Worm (Caenorhabditis elegans) whole organism, mixed stage, embryonic: ENCODE data around the gene srz-78.

Source experiments
- blmp-1 ChIP-seq: fragments of 150-350 bp; optimal IDR thresholded peaks from 2 replicates; lab custom pipeline; 2014; ENCODE audit warnings: missing biosample characterization, missing genetic modification characterization
- ces-1 ChIP-seq: fragments of 150-350 bp; optimal IDR thresholded peaks from 2 replicates; lab custom pipeline; 2014; ENCODE audit warnings: missing biosample characterization, missing genetic modification reagents, missing genetic modification characterization
- cnd-1 ChIP-seq: fragments of 200-800 bp; sonication (Bioruptor generic); optimal IDR thresholded peaks from 2 replicates; lab custom pipeline; 2018; ENCODE audit warnings: mild to moderate bottlenecking, missing genetic modification characterization, missing compliant biosample characterization
- elt-3 ChIP-seq: fragments of 150-350 bp; optimal IDR thresholded peaks from 2 replicates; lab custom pipeline; 2014; ENCODE audit warnings: missing biosample characterization, missing genetic modification characterization
- lin-13 ChIP-seq: fragments of 150-350 bp; optimal IDR thresholded peaks from 2 replicates; lab custom pipeline; 2014; ENCODE audit warnings: missing biosample characterization, missing genetic modification characterization
- mep-1 ChIP-seq: fragments of 150-350 bp; optimal IDR thresholded peaks from 2 replicates; lab custom pipeline; 2017; ENCODE audit warnings: missing biosample characterization, missing genetic modification reagents, missing genetic modification characterization, inconsistent platforms
- nhr-12 ChIP-seq: fragments of 150-350 bp; optimal IDR thresholded peaks from 2 replicates; lab custom pipeline; 2014; ENCODE audit warnings: missing biosample characterization, missing genetic modification characterization
- nhr-237 ChIP-seq: fragments of 150-350 bp; optimal IDR thresholded peaks from 2 replicates; lab custom pipeline; 2014; ENCODE audit warnings: missing biosample characterization, missing genetic modification characterization
- nhr-76 ChIP-seq: sonication (generic microtip); optimal IDR thresholded peaks from 2 replicates; lab custom pipeline; 2017; ENCODE audit warnings: missing biosample characterization, missing genetic modification characterization
- pha-4 ChIP-seq: fragments of 150-350 bp; optimal IDR thresholded peaks from 2 replicates; lab custom pipeline; 2018; ENCODE audit warnings: missing biosample characterization, missing genetic modification reagents, missing genetic modification characterization
- snpc-4 ChIP-seq: fragments of 150-350 bp; optimal IDR thresholded peaks from 2 replicates; lab custom pipeline; 2014; ENCODE audit warnings: missing biosample characterization, missing genetic modification characterization
- unc-39 ChIP-seq: fragments of 150-350 bp; optimal IDR thresholded peaks from 2 replicates; lab custom pipeline; 2014; ENCODE audit warnings: missing biosample characterization, missing genetic modification characterization
- unc-62 ChIP-seq: fragments of 150-350 bp; optimal IDR thresholded peaks from 2 replicates; lab custom pipeline; 2014; ENCODE audit warnings: missing biosample characterization, missing genetic modification reagents, missing genetic modification characterization
- ztf-11 ChIP-seq: fragments of 150-350 bp; optimal IDR thresholded peaks from 2 replicates; lab custom pipeline; 2014; ENCODE audit warnings: missing biosample characterization, missing genetic modification characterization

ce11 chrIV:3482195-3482959 lies 9.2 kb upstream of the srz-78 start, which contains the start of gene srz-82:
- TF ChIP-seq nhr-12: no peak
- TF ChIP-seq elt-3 (tag; lab: Kevin White, UChicago): no peak
- no peak for TF ChIP-seq nhr-237 (tag; lab: Kevin White, UChicago)
- no peak for TF ChIP-seq nhr-76
- TF ChIP-seq unc-62 (GFP tag; lab: Kevin White, UChicago): no peak
- TF ChIP-seq blmp-1 (tag; lab: Kevin White, UChicago): no peak
- TF ChIP-seq ztf-11 (tag; lab: Kevin White, UChicago): no peak
- no peak for TF ChIP-seq cnd-1 (tag; lab: Kevin White, UChicago)
- TF ChIP-seq snpc-4 (tag; lab: Kevin White, UChicago): no peak
- no peak for TF ChIP-seq pha-4 (tag; lab: Kevin White, UChicago)
- no peak for TF ChIP-seq ces-1 (GFP tag; lab: Kevin White, UChicago)
- TF ChIP-seq lin-13 (tag; lab: Kevin White, UChicago): no peak
- no peak for TF ChIP-seq mep-1 (tag; lab: Kevin White, UChicago)
- TF ChIP-seq unc-39 (tag; lab: Kevin White, UChicago): no peak
